Fruit fly (Drosophila melanogaster): ENCODE measurements around the gene CG13733.

Gene CG13733

dm6 chr3L:17465804-17466203 is 12.9 kb downstream of the CG13733 start, which contains the start of gene QIL1 (continued):
- TF ChIP-seq CG5245 (GFP tag; optimal IDR thresholded peaks at IDR 0.05) (no peak), Ada2b (GFP tag; IDR thresholded peaks at IDR 0.05) (no peak), CG12659 (GFP tag; optimal IDR thresholded peaks at IDR 0.05) (peak; percentile 47), pita (GFP tag; optimal IDR thresholded peaks at IDR 0.05) (peak; percentile 89), jigr1 (GFP tag; IDR thresholded peaks at IDR 0.05) (peak; percentile 51; the same call in 1 of the 3 replicates), hkb (optimal IDR thresholded peaks at IDR 0.05) (no peak), hkb (GFP tag; IDR thresholded peaks at IDR 0.05) (no peak), CoRest (tag; optimal IDR thresholded peaks at IDR 0.05) (peak; percentile 42), NfI (GFP tag; optimal IDR thresholded peaks at IDR 0.05) (peak; percentile 2), Abd-B (GFP tag; optimal IDR thresholded peaks at IDR 0.05) (peak; percentile 78), ftz-f1 (GFP tag; optimal IDR thresholded peaks at IDR 0.05) (no peak), CG3838 (GFP tag; optimal IDR thresholded peaks at IDR 0.05) (no peak), nau (GFP tag; optimal IDR thresholded peaks at IDR 0.05) (no peak), CG6272 (GFP tag; IDR thresholded peaks at IDR 0.05) (no peak), CG12744 (GFP tag; optimal IDR thresholded peaks at IDR 0.05) (no peak), Oli (tag; optimal IDR thresholded peaks at IDR 0.05) (no peak), pan (optimal IDR thresholded peaks at IDR 0.05) (no peak), pan (GFP tag; optimal IDR thresholded peaks at IDR 0.05 in 1 of 2, IDR thresholded peaks at IDR 0.05 in 1 of 2) (no peak), Xbp1 (GFP tag; optimal IDR thresholded peaks at IDR 0.05) (no peak), grau (tag; optimal IDR thresholded peaks at IDR 0.05) (peak; percentile 29), CG17829 (tag; optimal IDR thresholded peaks at IDR 0.05) (peak; percentile 30), pum (GFP tag; optimal IDR thresholded peaks at IDR 0.05) (no peak), psq (GFP tag; optimal IDR thresholded peaks at IDR 0.05) (no peak), Med (GFP tag) (peak; percentile 47), CG8089 (GFP tag; optimal IDR thresholded peaks at IDR 0.05) (no peak), CG11456 (GFP tag; IDR thresholded peaks at IDR 0.05) (no peak), CG10321 (GFP tag; IDR thresholded peaks at IDR 0.05) (no peak), CG12236 (GFP tag; optimal IDR thresholded peaks at IDR 0.05) (no peak), trh (GFP tag; optimal IDR thresholded peaks at IDR 0.05) (no peak), CG8290 (GFP tag; optimal IDR thresholded peaks at IDR 0.05) (peak; percentile 44), CG8290 (tag; optimal IDR thresholded peaks at IDR 0.05) (peak in 1 of 2 experiments; percentile 33), amos (GFP tag; IDR thresholded peaks at IDR 0.05; ENCODE audit: partially characterized antibody) (peak; percentile 31; the same call in 1 of the 2 replicates), MBD-R2 (GFP tag; IDR thresholded peaks at IDR 0.05) (peak; percentile 61), sug (tag; optimal IDR thresholded peaks at IDR 0.05) (peak; percentile 1), Six4 (GFP tag; optimal IDR thresholded peaks at IDR 0.05) (no peak), Ptx1 (GFP tag; IDR thresholded peaks at IDR 0.05) (no peak), CG7372 (GFP tag; IDR thresholded peaks at IDR 0.05) (no peak), row (GFP tag; IDR thresholded peaks at IDR 0.05) (0 out of 3 replicates have a peak, but pooled peaks have one; percentile 10), ewg (GFP tag; optimal IDR thresholded peaks at IDR 0.05) (no peak), shn (GFP tag; optimal IDR thresholded peaks at IDR 0.05) (no peak), CG9817 (tag; optimal IDR thresholded peaks at IDR 0.05) (no peak), H2.0 (GFP tag; IDR thresholded peaks at IDR 0.05) (no peak), CG17802 (tag; optimal IDR thresholded peaks at IDR 0.05) (no peak), HmgZ (tag; optimal IDR thresholded peaks at IDR 0.05) (peak; percentile 66), sob (GFP tag; IDR thresholded peaks at IDR 0.05) (no peak), CG17359 (tag; optimal IDR thresholded peaks at IDR 0.05) (no peak), crc (GFP tag; optimal IDR thresholded peaks at IDR 0.05) (no peak), E2f2 (GFP tag; IDR thresholded peaks at IDR 0.05) (peak; percentile 64), da (GFP tag; optimal IDR thresholded peaks at IDR 0.05) (no peak), Bgb (GFP tag; IDR thresholded peaks at IDR 0.05; ENCODE audit: partially characterized antibody) (peak; percentile 33; the same call in 1 of the 2 replicates), Dek (tag; optimal IDR thresholded peaks at IDR 0.05) (peak; percentile 46), CTCF (GFP tag; optimal IDR thresholded peaks at IDR 0.05) (peak; percentile 61), YL-1 (GFP tag; optimal IDR thresholded peaks at IDR 0.05) (peak; percentile 71), Sry-δ (GFP tag; optimal IDR thresholded peaks at IDR 0.05) (peak; percentile 31)
